Worm (Caenorhabditis elegans) whole organism, late embryonic: ENCODE data around the gene itr-1.

Experiments
- C08G9.2 ChIP-seq: sonication (generic microtip); optimal IDR thresholded peaks from 2 replicates; lab custom pipeline; 2016; ENCODE audit warnings: mild to moderate bottlenecking, missing genetic modification characterization, moderate library complexity, missing compliant biosample characterization
- C38D4.7 ChIP-seq: fragments of 200-800 bp; sonication (Bioruptor generic); optimal IDR thresholded peaks from 2 replicates; lab custom pipeline; 2018; ENCODE audit warnings: mild to moderate bottlenecking, missing genetic modification characterization, moderate library complexity, missing compliant biosample characterization
- F13H6.1 ChIP-seq: sonication (generic microtip); optimal IDR thresholded peaks from 2 replicates; lab custom pipeline; 2016; ENCODE audit warnings: missing genetic modification characterization, missing compliant biosample characterization
- T23F11.4 ChIP-seq: fragments of 200-800 bp; sonication (Bioruptor generic); optimal IDR thresholded peaks from 2 replicates; lab custom pipeline; 2018; ENCODE audit warnings: mild to moderate bottlenecking, missing genetic modification characterization, missing compliant biosample characterization
- ahr-1 ChIP-seq: sonication (generic microtip); optimal IDR thresholded peaks from 2 replicates; lab custom pipeline; 2016; ENCODE audit warnings: missing genetic modification characterization, missing compliant biosample characterization
- ceh-18 ChIP-seq: sonication (generic microtip); optimal IDR thresholded peaks from 2 replicates; lab custom pipeline; 2016; ENCODE audit warnings: missing genetic modification characterization, missing compliant biosample characterization
- ceh-22 ChIP-seq: sonication (generic microtip); optimal IDR thresholded peaks from 2 replicates; lab custom pipeline; 2017; ENCODE audit warnings: missing biosample characterization, missing genetic modification characterization
- ceh-24 ChIP-seq: sonication (generic microtip); optimal IDR thresholded peaks from 2 replicates; lab custom pipeline; 2016; ENCODE audit warnings: mild to moderate bottlenecking, missing genetic modification characterization, missing compliant biosample characterization
- ceh-30 ChIP-seq: fragments of 150-350 bp; optimal IDR thresholded peaks from 2 replicates; lab custom pipeline; 2014; ENCODE audit warnings: missing biosample characterization, missing genetic modification characterization
- ceh-31 ChIP-seq: sonication (generic microtip); optimal IDR thresholded peaks from 2 replicates; lab custom pipeline; 2016; ENCODE audit warnings: missing genetic modification characterization, missing compliant biosample characterization
- ceh-48 ChIP-seq: sonication (generic microtip); optimal IDR thresholded peaks from 2 replicates; lab custom pipeline; 2016; ENCODE audit warnings: missing genetic modification characterization, inconsistent platforms, missing compliant biosample characterization
- ceh-9 ChIP-seq: sonication (generic microtip); optimal IDR thresholded peaks from 2 replicates; lab custom pipeline; 2016; ENCODE audit warnings: mild to moderate bottlenecking, missing genetic modification characterization, inconsistent platforms, missing compliant biosample characterization
- che-1 ChIP-seq: sonication (generic microtip); optimal IDR thresholded peaks from 2 replicates; lab custom pipeline; 2016; ENCODE audit warnings: mild to moderate bottlenecking, missing genetic modification characterization, missing compliant biosample characterization
- dmd-4 ChIP-seq: sonication (generic microtip); optimal IDR thresholded peaks from 2 replicates; lab custom pipeline; 2016; ENCODE audit warnings: borderline replicate concordance, missing genetic modification characterization, missing compliant biosample characterization
- elt-2 ChIP-seq: sonication (generic microtip); optimal IDR thresholded peaks from 2 replicates; lab custom pipeline; 2016; ENCODE audit warnings: missing genetic modification reagents, missing genetic modification characterization, missing compliant biosample characterization
- eyg-1 ChIP-seq: sonication (generic microtip); optimal IDR thresholded peaks from 2 replicates; lab custom pipeline; 2016; ENCODE audit warnings: missing genotype, missing genetic modification characterization, missing compliant biosample characterization
- fkh-6 ChIP-seq: sonication (generic microtip); optimal IDR thresholded peaks from 2 replicates; lab custom pipeline; 2016; ENCODE audit warnings: missing genetic modification characterization, missing compliant biosample characterization
- hlh-13 ChIP-seq: fragments of 200-800 bp; sonication (Bioruptor generic); optimal IDR thresholded peaks from 2 replicates; lab custom pipeline; 2018; ENCODE audit warnings: mild to moderate bottlenecking, missing genetic modification characterization, missing compliant biosample characterization
- hlh-30 ChIP-seq: sonication (generic microtip); optimal IDR thresholded peaks from 2 replicates; lab custom pipeline; 2017; ENCODE audit warnings: antibody characterized with exemption, missing genetic modification characterization, missing compliant biosample characterization; ENCODE audit not compliant: insufficient read depth
- hlh-6 ChIP-seq: sonication (generic microtip); optimal IDR thresholded peaks from 2 replicates; lab custom pipeline; 2016; ENCODE audit warnings: missing genotype, missing genetic modification characterization, missing compliant biosample characterization
- hlh-8 ChIP-seq: sonication (generic microtip); optimal IDR thresholded peaks from 2 replicates; lab custom pipeline; 2016; ENCODE audit warnings: missing genotype, missing genetic modification characterization, missing compliant biosample characterization
- lim-6 ChIP-seq: sonication (generic microtip); optimal IDR thresholded peaks from 2 replicates; lab custom pipeline; 2016; ENCODE audit warnings: missing genetic modification characterization, missing compliant biosample characterization
- madf-2 ChIP-seq: sonication (generic microtip); optimal IDR thresholded peaks from 2 replicates; lab custom pipeline; 2017; ENCODE audit warnings: missing genetic modification characterization, missing compliant biosample characterization
- nhr-11 ChIP-seq: fragments of 150-350 bp; optimal IDR thresholded peaks from 2 replicates; lab custom pipeline; 2014; ENCODE audit warnings: missing biosample characterization, missing genetic modification characterization
- nhr-232 ChIP-seq: sonication (generic microtip); optimal IDR thresholded peaks from 2 replicates; lab custom pipeline; 2016; ENCODE audit warnings: missing genetic modification characterization, missing compliant biosample characterization
- npax-4 ChIP-seq: sonication (generic microtip); optimal IDR thresholded peaks from 2 replicates; lab custom pipeline; 2016; ENCODE audit warnings: missing genetic modification characterization, missing compliant biosample characterization
- pag-3 ChIP-seq: sonication (generic microtip); optimal IDR thresholded peaks from 2 replicates; lab custom pipeline; 2016; ENCODE audit warnings: missing compliant biosample characterization, missing genetic modification characterization, borderline replicate concordance
- pat-9 ChIP-seq: fragments of 200-800 bp; sonication (Bioruptor generic); optimal IDR thresholded peaks from 2 replicates; lab custom pipeline; 2018; ENCODE audit warnings: mild to moderate bottlenecking, missing genetic modification characterization, moderate library complexity, missing compliant biosample characterization
- pax-1 ChIP-seq: fragments of 150-350 bp; optimal IDR thresholded peaks from 2 replicates; lab custom pipeline; 2014; ENCODE audit warnings: missing biosample characterization, missing genetic modification characterization
- pha-2 ChIP-seq: sonication (generic microtip); optimal IDR thresholded peaks from 2 replicates; lab custom pipeline; 2017; ENCODE audit warnings: mild to moderate bottlenecking, missing genetic modification characterization, missing compliant biosample characterization
- pha-4 ChIP-seq: fragments of 150-350 bp; optimal IDR thresholded peaks from 2 replicates; lab custom pipeline; 2018; ENCODE audit warnings: missing biosample characterization, missing genetic modification reagents, missing genetic modification characterization
- ref-2 ChIP-seq: sonication (generic microtip); optimal IDR thresholded peaks from 2 replicates; lab custom pipeline; 2016; ENCODE audit warnings: missing genetic modification characterization, missing compliant biosample characterization
- rnt-1 ChIP-seq: sonication (generic microtip); optimal IDR thresholded peaks from 2 replicates; lab custom pipeline; 2016; ENCODE audit warnings: missing genetic modification characterization, missing compliant biosample characterization
- sdc-2 ChIP-seq: sonication (generic microtip); optimal IDR thresholded peaks from 2 replicates; lab custom pipeline; 2016; ENCODE audit warnings: missing genotype, missing genetic modification characterization, missing compliant biosample characterization
- sox-4 ChIP-seq: sonication (generic microtip); optimal IDR thresholded peaks from 2 replicates; lab custom pipeline; 2017; ENCODE audit warnings: mild to moderate bottlenecking, missing genetic modification characterization, inconsistent platforms, missing compliant biosample characterization
- syd-9 ChIP-seq: sonication (generic microtip); optimal IDR thresholded peaks from 2 replicates; lab custom pipeline; 2016; ENCODE audit warnings: mild to moderate bottlenecking, missing genetic modification characterization, moderate library complexity, missing compliant biosample characterization
- tbx-2 ChIP-seq: sonication (generic microtip); optimal IDR thresholded peaks from 2 replicates; lab custom pipeline; 2016; ENCODE audit warnings: missing genetic modification characterization, missing compliant biosample characterization
- ttx-3 ChIP-seq: sonication (generic microtip); optimal IDR thresholded peaks from 2 replicates; lab custom pipeline; 2016; ENCODE audit warnings: missing genetic modification reagents, missing genetic modification characterization, missing compliant biosample characterization
- unc-42 ChIP-seq: sonication (generic microtip); optimal IDR thresholded peaks from 2 replicates; lab custom pipeline; 2016; ENCODE audit warnings: missing genotype, missing genetic modification characterization, missing compliant biosample characterization
- unc-55 ChIP-seq: sonication (generic microtip); optimal IDR thresholded peaks from 2 replicates; lab custom pipeline; 2017; ENCODE audit warnings: missing biosample characterization, missing genetic modification reagents, missing genetic modification characterization
- unc-86 ChIP-seq: sonication (generic microtip); optimal IDR thresholded peaks from 2 replicates; lab custom pipeline; 2016; ENCODE audit warnings: missing genetic modification characterization, missing compliant biosample characterization
- zip-5 ChIP-seq: sonication (generic microtip); optimal IDR thresholded peaks from 2 replicates; lab custom pipeline; 2016; ENCODE audit warnings: missing genetic modification characterization, missing compliant biosample characterization
- ztf-16 ChIP-seq: sonication (generic microtip); optimal IDR thresholded peaks from 2 replicates; lab custom pipeline; 2017; ENCODE audit warnings: missing genetic modification characterization, missing compliant biosample characterization

itr-1 gene

DNA sequence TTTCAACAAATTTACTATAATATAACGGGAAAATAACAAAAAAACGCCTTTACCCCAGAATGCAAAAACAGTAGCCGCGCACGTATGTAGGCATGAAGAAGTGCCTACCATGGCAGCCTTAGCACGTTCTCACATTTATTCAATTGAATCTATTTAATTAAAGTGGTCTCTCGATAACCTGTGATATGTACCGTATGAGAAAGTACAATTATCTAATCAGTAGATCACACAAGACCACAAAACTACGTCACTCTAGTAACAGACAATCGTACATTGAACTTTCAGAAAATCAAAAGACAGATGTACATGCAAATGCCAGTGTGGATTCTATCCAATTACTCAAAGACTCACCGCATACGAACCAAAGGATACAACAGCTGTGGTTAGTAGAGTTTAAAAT is 37.3 kb downstream of the itr-1 start:
- no peak for TF ChIP-seq fkh-6 (tag; lab: Kevin White, UChicago)
- TF ChIP-seq ceh-24 (tag; lab: Kevin White, UChicago): no peak
- TF ChIP-seq elt-2 (tag; lab: Kevin White, UChicago): no peak
- no peak for TF ChIP-seq nhr-232
- no peak for TF ChIP-seq ceh-9 (tag; lab: Kevin White, UChicago)
- no peak for TF ChIP-seq lim-6 (tag; lab: Kevin White, UChicago)
- no peak for TF ChIP-seq tbx-2 (tag; lab: Kevin White, UChicago)
- TF ChIP-seq pat-9 (tag; lab: Kevin White, UChicago): no peak
- no peak for TF ChIP-seq npax-4
- no peak for TF ChIP-seq eyg-1 (tag; lab: Kevin White, UChicago)
- TF ChIP-seq pag-3 (tag; lab: Kevin White, UChicago): no peak
- TF ChIP-seq dmd-4 (tag; lab: Kevin White, UChicago): no peak
- TF ChIP-seq sox-4 (tag; lab: Kevin White, UChicago): no peak
- TF ChIP-seq, all 69 proteins: peak for 0

DNA sequence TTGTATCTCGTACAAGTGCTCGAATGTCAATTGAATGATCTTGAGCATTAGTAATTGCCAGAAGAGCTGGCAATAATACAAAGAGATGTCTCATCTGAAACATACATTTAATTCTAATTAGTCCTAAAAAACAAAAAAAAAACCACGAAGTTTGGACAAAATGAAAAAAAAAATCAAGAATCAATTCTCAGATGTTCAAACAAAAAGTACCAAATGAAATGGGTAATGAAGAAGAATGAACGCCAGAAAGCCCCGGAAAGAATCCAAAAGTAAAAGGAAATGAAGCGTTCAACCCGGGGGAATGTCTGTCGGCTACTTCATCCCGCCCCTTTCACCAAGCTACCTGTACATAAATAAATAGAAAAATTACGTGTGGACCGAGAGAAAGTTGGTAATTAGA is 42.9 kb downstream of the itr-1 start, which contains the start of gene F33D4.6:
TSS of gene F33D4.6 (minus strand) at position 101 of the 400 bp plus-strand sequence.
- TF ChIP-seq rnt-1 (tag; lab: Kevin White, UChicago) (no peak), pax-1 (no peak), npax-4 (no peak), elt-2 (tag; lab: Kevin White, UChicago) (no peak), hlh-13 (no peak), pha-2 (tag; lab: Kevin White, UChicago) (no peak), unc-42 (tag; lab: Kevin White, UChicago) (no peak), ceh-48 (no peak), syd-9 (no peak), ceh-30 (no peak), ceh-24 (tag; lab: Kevin White, UChicago) (no peak), ztf-16 (tag; lab: Kevin White, UChicago) (no peak), dmd-4 (tag; lab: Kevin White, UChicago) (no peak)

DNA sequence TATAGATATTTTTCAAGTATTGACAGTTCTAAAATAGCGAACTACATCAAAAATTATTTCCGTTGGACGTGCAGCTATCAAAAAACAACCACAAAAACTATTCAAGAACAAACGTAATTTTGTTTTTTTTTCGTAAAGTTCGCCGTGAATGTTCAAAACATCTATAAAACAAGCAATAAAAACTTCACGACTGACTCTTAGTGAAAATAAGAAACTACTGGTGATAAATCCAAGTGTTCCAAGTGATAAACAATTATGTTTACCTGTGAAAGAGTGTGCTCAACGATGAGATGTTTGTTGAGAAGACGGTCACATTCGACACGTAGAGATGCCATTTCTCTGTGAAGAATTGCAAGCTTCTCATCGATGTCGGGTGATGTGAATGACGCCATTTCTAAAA is 47.8 kb downstream of the itr-1 start, which contains the start of gene C50F7.6:
TSS of gene C50F7.6 (minus strand) at position 394 of the 400 bp plus-strand sequence.
- TF ChIP-seq C38D4.7 (GFP tag; lab: Kevin White, UChicago): no peak
- TF ChIP-seq pat-9 (tag; lab: Kevin White, UChicago): no peak
- TF ChIP-seq ceh-22 (tag; lab: Kevin White, UChicago): no peak
- TF ChIP-seq unc-86 (tag; lab: Kevin White, UChicago): no peak
- TF ChIP-seq ztf-16 (tag; lab: Kevin White, UChicago): no peak
- TF ChIP-seq T23F11.4 (GFP tag; lab: Kevin White, UChicago): no peak

DNA sequence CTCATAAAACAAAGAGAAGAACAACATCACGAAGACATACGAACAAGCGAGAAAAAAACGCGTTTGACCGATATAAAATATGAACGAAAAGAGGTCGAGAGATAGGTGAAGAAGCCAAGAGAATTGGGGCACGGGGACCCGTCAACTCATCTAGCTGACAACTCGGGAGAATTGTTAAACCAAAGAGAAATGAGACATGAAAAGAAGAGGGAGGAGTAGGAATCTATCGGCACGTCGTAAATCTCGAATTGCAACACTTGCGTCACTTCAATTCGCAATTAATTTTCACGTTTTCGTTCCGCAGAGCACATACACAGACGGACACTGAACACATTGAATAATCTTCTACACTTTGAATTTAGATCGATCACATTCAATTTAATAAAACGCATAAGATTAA is 48.6 kb downstream of the itr-1 start:
- TF ChIP-seq zip-5 (tag; lab: Kevin White, UChicago) (no peak), nhr-11 (tag; lab: Kevin White, UChicago) (no peak), unc-55 (GFP tag; lab: Kevin White, UChicago) (peak; percentile 95), hlh-6 (tag; lab: Kevin White, UChicago) (no peak), pax-1 (no peak), hlh-13 (no peak), F13H6.1 (tag; lab: Kevin White, UChicago) (no peak), ceh-48 (no peak), ceh-22 (tag; lab: Kevin White, UChicago) (no peak), ref-2 (tag; lab: Kevin White, UChicago) (no peak), madf-2 (no peak), hlh-30 (tag; lab: Kevin White, UChicago) (no peak), ttx-3 (tag; lab: Kevin White, UChicago) (no peak), eyg-1 (tag; lab: Kevin White, UChicago) (no peak), che-1 (tag; lab: Kevin White, UChicago) (no peak), sdc-2 (tag; lab: Kevin White, UChicago) (no peak), ahr-1 (tag; lab: Kevin White, UChicago) (no peak), ceh-18 (peak; percentile 44), C08G9.2 (tag; lab: Kevin White, UChicago) (no peak), ceh-31 (tag; lab: Kevin White, UChicago) (no peak), pha-4 (tag; lab: Kevin White, UChicago) (no peak), hlh-8 (tag; lab: Kevin White, UChicago) (no peak), rnt-1 (tag; lab: Kevin White, UChicago) (peak; percentile 22)
- TF ChIP-seq, all 69 proteins: peak for 3
